Worm (Caenorhabditis elegans) whole organism, late embryonic: ENCODE data around the gene F26F12.8.

Experiments
- C08G9.2 ChIP-seq: sonication (generic microtip); optimal IDR thresholded peaks from 2 replicates; lab custom pipeline; 2016; ENCODE audit warnings: mild to moderate bottlenecking, missing genetic modification characterization, moderate library complexity, missing compliant biosample characterization
- F13H6.1 ChIP-seq: sonication (generic microtip); optimal IDR thresholded peaks from 2 replicates; lab custom pipeline; 2016; ENCODE audit warnings: missing genetic modification characterization, missing compliant biosample characterization
- K02D7.2 ChIP-seq: sonication (generic microtip); optimal IDR thresholded peaks from 2 replicates; lab custom pipeline; 2017; ENCODE audit warnings: mild to moderate bottlenecking, missing genetic modification characterization, missing compliant biosample characterization
- T23F11.4 ChIP-seq: fragments of 200-800 bp; sonication (Bioruptor generic); optimal IDR thresholded peaks from 2 replicates; lab custom pipeline; 2018; ENCODE audit warnings: mild to moderate bottlenecking, missing genetic modification characterization, missing compliant biosample characterization
- ama-1 ChIP-seq: fragments of 150-350 bp; optimal IDR thresholded peaks from 2 replicates; lab custom pipeline; 2014
- ceh-14 ChIP-seq: sonication (generic microtip); optimal IDR thresholded peaks from 2 replicates; lab custom pipeline; 2016; ENCODE audit warnings: missing genotype, missing genetic modification characterization, missing compliant biosample characterization
- ceh-18 ChIP-seq: sonication (generic microtip); optimal IDR thresholded peaks from 2 replicates; lab custom pipeline; 2016; ENCODE audit warnings: missing genetic modification characterization, missing compliant biosample characterization
- ceh-19 ChIP-seq: fragments of 200-800 bp; sonication (Bioruptor generic); optimal IDR thresholded peaks from 2 replicates; lab custom pipeline; 2018; ENCODE audit warnings: mild to moderate bottlenecking, missing genetic modification characterization, missing compliant biosample characterization
- ceh-22 ChIP-seq: sonication (generic microtip); optimal IDR thresholded peaks from 2 replicates; lab custom pipeline; 2017; ENCODE audit warnings: missing biosample characterization, missing genetic modification characterization
- ceh-31 ChIP-seq: sonication (generic microtip); optimal IDR thresholded peaks from 2 replicates; lab custom pipeline; 2016; ENCODE audit warnings: missing genetic modification characterization, missing compliant biosample characterization
- ceh-34 ChIP-seq: sonication (generic microtip); optimal IDR thresholded peaks from 2 replicates; lab custom pipeline; 2016; ENCODE audit warnings: mild to moderate bottlenecking, missing genetic modification characterization, missing compliant biosample characterization
- ceh-48 ChIP-seq: sonication (generic microtip); optimal IDR thresholded peaks from 2 replicates; lab custom pipeline; 2016; ENCODE audit warnings: missing genetic modification characterization, inconsistent platforms, missing compliant biosample characterization
- ceh-9 ChIP-seq: sonication (generic microtip); optimal IDR thresholded peaks from 2 replicates; lab custom pipeline; 2016; ENCODE audit warnings: mild to moderate bottlenecking, missing genetic modification characterization, inconsistent platforms, missing compliant biosample characterization
- che-1 ChIP-seq: sonication (generic microtip); optimal IDR thresholded peaks from 2 replicates; lab custom pipeline; 2016; ENCODE audit warnings: mild to moderate bottlenecking, missing genetic modification characterization, missing compliant biosample characterization
- dve-1 ChIP-seq: sonication (generic microtip); optimal IDR thresholded peaks from 2 replicates; lab custom pipeline; 2017; ENCODE audit warnings: antibody characterized with exemption, mild to moderate bottlenecking, missing genetic modification characterization, missing compliant biosample characterization
- elt-2 ChIP-seq: sonication (generic microtip); optimal IDR thresholded peaks from 2 replicates; lab custom pipeline; 2016; ENCODE audit warnings: missing genetic modification reagents, missing genetic modification characterization, missing compliant biosample characterization
- eyg-1 ChIP-seq: sonication (generic microtip); optimal IDR thresholded peaks from 2 replicates; lab custom pipeline; 2016; ENCODE audit warnings: missing genotype, missing genetic modification characterization, missing compliant biosample characterization
- fkh-10 ChIP-seq: fragments of 150-350 bp; optimal IDR thresholded peaks from 2 replicates; lab custom pipeline; 2014; ENCODE audit warnings: missing biosample characterization, missing genetic modification reagents, missing genetic modification characterization
- hlh-6 ChIP-seq: sonication (generic microtip); optimal IDR thresholded peaks from 2 replicates; lab custom pipeline; 2016; ENCODE audit warnings: missing genotype, missing genetic modification characterization, missing compliant biosample characterization
- hlh-8 ChIP-seq: sonication (generic microtip); optimal IDR thresholded peaks from 2 replicates; lab custom pipeline; 2016; ENCODE audit warnings: missing genotype, missing genetic modification characterization, missing compliant biosample characterization
- lim-6 ChIP-seq: sonication (generic microtip); optimal IDR thresholded peaks from 2 replicates; lab custom pipeline; 2016; ENCODE audit warnings: missing genetic modification characterization, missing compliant biosample characterization
- lin-11 ChIP-seq: fragments of 200-800 bp; sonication (Bioruptor generic); optimal IDR thresholded peaks from 2 replicates; lab custom pipeline; 2018; ENCODE audit warnings: mild to moderate bottlenecking, missing genetic modification characterization, missing compliant biosample characterization
- nfya-1 ChIP-seq: sonication (generic microtip); optimal IDR thresholded peaks from 2 replicates; lab custom pipeline; 2017; ENCODE audit warnings: missing genetic modification characterization, mild to moderate bottlenecking, missing compliant biosample characterization, antibody characterized with exemption, moderate library complexity
- nhr-11 ChIP-seq: fragments of 150-350 bp; optimal IDR thresholded peaks from 2 replicates; lab custom pipeline; 2014; ENCODE audit warnings: missing biosample characterization, missing genetic modification characterization
- npax-4 ChIP-seq: sonication (generic microtip); optimal IDR thresholded peaks from 2 replicates; lab custom pipeline; 2016; ENCODE audit warnings: missing genetic modification characterization, missing compliant biosample characterization
- pat-9 ChIP-seq: fragments of 200-800 bp; sonication (Bioruptor generic); optimal IDR thresholded peaks from 2 replicates; lab custom pipeline; 2018; ENCODE audit warnings: mild to moderate bottlenecking, missing genetic modification characterization, moderate library complexity, missing compliant biosample characterization
- pqm-1 ChIP-seq: sonication (generic microtip); optimal IDR thresholded peaks from 2 replicates; lab custom pipeline; 2016; ENCODE audit warnings: missing genetic modification characterization, missing compliant biosample characterization
- pros-1 ChIP-seq: fragments of 150-350 bp; optimal IDR thresholded peaks from 2 replicates; lab custom pipeline; 2014; ENCODE audit warnings: missing biosample characterization, missing genetic modification reagents, missing genetic modification characterization
- rnt-1 ChIP-seq: sonication (generic microtip); optimal IDR thresholded peaks from 2 replicates; lab custom pipeline; 2016; ENCODE audit warnings: missing genetic modification characterization, missing compliant biosample characterization
- sox-4 ChIP-seq: sonication (generic microtip); optimal IDR thresholded peaks from 2 replicates; lab custom pipeline; 2017; ENCODE audit warnings: mild to moderate bottlenecking, missing genetic modification characterization, inconsistent platforms, missing compliant biosample characterization
- tbx-2 ChIP-seq: sonication (generic microtip); optimal IDR thresholded peaks from 2 replicates; lab custom pipeline; 2016; ENCODE audit warnings: missing genetic modification characterization, missing compliant biosample characterization
- tbx-7 ChIP-seq: sonication (generic microtip); optimal IDR thresholded peaks from 2 replicates; lab custom pipeline; 2016; ENCODE audit warnings: missing genotype, missing genetic modification characterization, missing compliant biosample characterization
- ttx-3 ChIP-seq: sonication (generic microtip); optimal IDR thresholded peaks from 2 replicates; lab custom pipeline; 2016; ENCODE audit warnings: missing genetic modification reagents, missing genetic modification characterization, missing compliant biosample characterization
- unc-42 ChIP-seq: sonication (generic microtip); optimal IDR thresholded peaks from 2 replicates; lab custom pipeline; 2016; ENCODE audit warnings: missing genotype, missing genetic modification characterization, missing compliant biosample characterization
- unc-86 ChIP-seq: sonication (generic microtip); optimal IDR thresholded peaks from 2 replicates; lab custom pipeline; 2016; ENCODE audit warnings: missing genetic modification characterization, missing compliant biosample characterization

The F26F12.8 gene

DNA sequence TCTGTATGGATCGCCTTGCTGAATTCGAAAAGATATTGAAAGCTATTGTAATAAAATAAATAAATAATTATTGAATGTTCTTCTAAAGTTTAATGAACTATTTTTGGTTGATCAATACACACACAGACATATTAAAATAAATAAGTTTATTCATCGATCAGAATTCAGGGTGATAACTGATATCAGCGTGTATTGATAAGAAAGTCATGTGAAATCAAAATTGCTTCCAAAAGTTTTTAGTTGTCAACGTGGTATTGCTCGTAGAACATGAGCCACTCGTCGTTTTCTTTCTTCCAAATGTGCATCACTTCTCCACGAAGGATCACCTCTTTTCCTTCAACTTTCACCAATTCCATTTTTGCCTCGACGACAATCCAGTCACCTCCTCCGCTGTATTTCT is 20.1 kb upstream of the F26F12.8 start:
- no peak for TF ChIP-seq eyg-1 (tag; lab: Kevin White, UChicago)
- no peak for TF ChIP-seq ceh-34 (tag; lab: Kevin White, UChicago)
- TF ChIP-seq nhr-11 (tag; lab: Kevin White, UChicago), result no peak
- no peak for TF ChIP-seq hlh-6 (tag; lab: Kevin White, UChicago)
- no peak for TF ChIP-seq lin-11 (tag; lab: Kevin White, UChicago)
- no peak for TF ChIP-seq ttx-3
- no peak for TF ChIP-seq pat-9 (tag; lab: Kevin White, UChicago)
- no peak for TF ChIP-seq sox-4 (tag; lab: Kevin White, UChicago)
- TF ChIP-seq che-1 (tag; lab: Kevin White, UChicago), result no peak
- TF ChIP-seq, all 69 proteins: peak for 0

DNA sequence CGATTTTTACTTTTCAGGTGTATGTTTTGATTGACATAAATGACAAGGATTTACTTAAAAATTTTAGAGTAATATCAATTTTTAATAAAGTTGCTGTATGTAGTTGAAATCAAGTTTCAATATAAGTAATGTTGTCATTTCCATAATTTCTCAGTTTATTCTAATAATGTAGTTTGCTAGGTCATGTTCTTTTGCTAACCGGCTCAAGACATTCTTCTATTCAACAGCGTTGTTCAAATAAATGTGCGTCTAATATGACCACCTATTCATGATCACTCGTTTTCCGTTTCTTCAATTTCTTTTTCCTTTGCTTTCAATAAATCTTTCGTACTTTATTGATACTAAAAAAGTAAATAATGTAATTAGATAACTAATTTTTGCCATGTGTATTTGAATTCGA is 17.7 kb upstream of the F26F12.8 start, which contains the start of gene C02G6.3:
C02G6.3 (plus strand) TSS at position 301 of the 400 bp plus-strand sequence.
- no peak for TF ChIP-seq ama-1 (lab: Kevin White, UChicago)
- TF ChIP-seq elt-2 (tag; lab: Kevin White, UChicago), result no peak
- no peak for TF ChIP-seq unc-42 (tag; lab: Kevin White, UChicago)
- TF ChIP-seq unc-86 (tag; lab: Kevin White, UChicago), result no peak
- no peak for TF ChIP-seq hlh-6 (tag; lab: Kevin White, UChicago)
- TF ChIP-seq pros-1 (tag; lab: Kevin White, UChicago), result no peak
- TF ChIP-seq K02D7.2 (tag; lab: Kevin White, UChicago), result no peak
- no peak for TF ChIP-seq ceh-18 (tag; lab: Kevin White, UChicago)
- TF ChIP-seq che-1 (tag; lab: Kevin White, UChicago), result no peak
- no peak for TF ChIP-seq pat-9 (tag; lab: Kevin White, UChicago)
- TF ChIP-seq ceh-19, result no peak
- TF ChIP-seq rnt-1 (tag; lab: Kevin White, UChicago), result no peak

DNA sequence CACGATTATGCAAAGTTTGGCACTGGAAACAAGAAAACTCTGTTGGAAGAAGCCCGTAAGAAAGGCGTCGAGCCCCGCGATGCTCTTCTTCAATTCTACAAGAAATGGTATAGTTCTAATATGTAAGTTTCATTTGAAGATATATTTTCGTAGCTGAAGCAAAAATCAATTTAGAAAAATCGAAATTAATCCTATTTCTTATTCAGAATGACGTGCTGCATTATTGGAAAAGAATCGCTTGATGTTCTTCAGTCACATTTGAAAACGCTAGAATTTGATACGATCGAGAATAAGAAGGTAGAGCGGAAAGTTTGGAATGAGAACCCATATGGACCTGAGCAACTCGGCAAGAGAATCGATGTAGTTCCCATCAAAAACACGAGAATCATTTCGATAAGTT is 14.6 kb upstream of the F26F12.8 start:
- TF ChIP-seq lim-6 (tag; lab: Kevin White, UChicago) (no peak), nfya-1 (tag; lab: Kevin White, UChicago) (no peak), K02D7.2 (tag; lab: Kevin White, UChicago) (no peak), dve-1 (no peak), hlh-8 (tag; lab: Kevin White, UChicago) (no peak), sox-4 (tag; lab: Kevin White, UChicago) (no peak), fkh-10 (GFP tag; lab: Kevin White, UChicago) (no peak), pros-1 (tag; lab: Kevin White, UChicago) (no peak), pqm-1 (no peak), elt-2 (tag; lab: Kevin White, UChicago) (no peak), C08G9.2 (tag; lab: Kevin White, UChicago) (no peak), lin-11 (tag; lab: Kevin White, UChicago) (no peak), ceh-48 (no peak), ceh-14 (tag; lab: Kevin White, UChicago) (no peak), ceh-34 (tag; lab: Kevin White, UChicago) (no peak), npax-4 (tag; lab: Kevin White, UChicago) (no peak), ceh-9 (no peak), ceh-31 (tag; lab: Kevin White, UChicago) (no peak), unc-42 (tag; lab: Kevin White, UChicago) (no peak)

DNA sequence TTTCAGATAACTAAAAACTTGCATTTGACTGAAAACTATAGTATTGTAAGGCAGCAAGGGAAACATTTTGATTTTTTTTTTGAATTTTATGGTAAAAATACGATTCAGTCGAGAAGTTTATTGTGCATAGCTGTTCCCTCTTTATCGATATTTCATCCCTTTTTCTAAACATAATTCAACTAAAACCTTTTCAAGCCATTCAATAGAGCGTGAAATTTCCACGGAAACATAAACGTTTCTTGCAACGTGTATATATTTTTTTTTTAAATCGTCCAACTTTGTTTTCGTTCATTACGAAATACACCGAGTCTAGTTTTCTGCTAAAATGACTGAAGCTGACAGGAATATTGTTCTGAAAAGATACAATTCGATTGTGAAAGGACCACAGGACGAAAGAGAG is 9.4 kb upstream of the F26F12.8 start, which contains the start of gene C02G6.2:
C02G6.2 (plus strand) TSS at position 301 of the 400 bp plus-strand sequence.
- TF ChIP-seq ceh-22 (tag; lab: Kevin White, UChicago) (no peak), tbx-2 (tag; lab: Kevin White, UChicago) (no peak), elt-2 (tag; lab: Kevin White, UChicago) (no peak), ceh-14 (tag; lab: Kevin White, UChicago) (no peak), T23F11.4 (GFP tag; lab: Kevin White, UChicago) (no peak), K02D7.2 (tag; lab: Kevin White, UChicago) (no peak), rnt-1 (tag; lab: Kevin White, UChicago) (no peak), pros-1 (tag; lab: Kevin White, UChicago) (no peak), unc-86 (tag; lab: Kevin White, UChicago) (no peak), che-1 (tag; lab: Kevin White, UChicago) (no peak), F13H6.1 (tag; lab: Kevin White, UChicago) (no peak), tbx-7 (tag; lab: Kevin White, UChicago) (no peak), nfya-1 (tag; lab: Kevin White, UChicago) (no peak), unc-42 (tag; lab: Kevin White, UChicago) (no peak), hlh-6 (tag; lab: Kevin White, UChicago) (no peak)
